Worm (Caenorhabditis elegans) whole organism, mixed stage, embryonic: ENCODE data around the gene W04G3.13.

Experiments
- nhr-237 ChIP-seq: fragments of 150-350 bp; optimal IDR thresholded peaks from 2 replicates; lab custom pipeline; 2014; ENCODE audit warnings: missing biosample characterization, missing genetic modification characterization
- nhr-28 ChIP-seq: fragments of 150-350 bp; optimal IDR thresholded peaks from 2 replicates; lab custom pipeline; 2014; ENCODE audit warnings: missing biosample characterization, missing genetic modification characterization

DNA sequence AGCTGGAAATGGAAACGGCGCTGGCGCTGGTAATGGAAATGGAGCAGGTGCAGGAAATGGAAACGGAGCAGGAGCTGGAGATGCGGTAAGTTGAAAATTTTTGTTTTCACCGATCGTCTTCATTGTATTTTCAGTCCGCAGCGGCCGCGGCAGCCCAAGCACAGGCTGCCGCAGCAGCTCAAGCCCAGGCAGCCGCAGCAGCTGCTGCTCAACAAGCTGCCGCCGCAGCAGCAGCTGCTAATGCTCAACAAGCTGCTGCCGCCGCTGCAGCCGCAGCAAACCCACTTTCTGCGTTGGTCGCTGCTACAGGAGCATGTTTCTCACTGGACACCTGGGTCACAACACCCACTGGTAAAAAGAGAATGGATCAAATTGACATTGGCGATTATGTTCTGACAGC, 34.9 kb upstream of the W04G3.13 start:
- TF ChIP-seq nhr-237 (no peak), nhr-28 (tag; lab: Kevin White, UChicago) (no peak)
